Worm (Caenorhabditis elegans): Measurements from ENCODE around the gene rrf-3.
A peak's percentile ranks its signal among the peaks of the same experiment; 100 is the strongest.

rrf-3 gene

DNA sequence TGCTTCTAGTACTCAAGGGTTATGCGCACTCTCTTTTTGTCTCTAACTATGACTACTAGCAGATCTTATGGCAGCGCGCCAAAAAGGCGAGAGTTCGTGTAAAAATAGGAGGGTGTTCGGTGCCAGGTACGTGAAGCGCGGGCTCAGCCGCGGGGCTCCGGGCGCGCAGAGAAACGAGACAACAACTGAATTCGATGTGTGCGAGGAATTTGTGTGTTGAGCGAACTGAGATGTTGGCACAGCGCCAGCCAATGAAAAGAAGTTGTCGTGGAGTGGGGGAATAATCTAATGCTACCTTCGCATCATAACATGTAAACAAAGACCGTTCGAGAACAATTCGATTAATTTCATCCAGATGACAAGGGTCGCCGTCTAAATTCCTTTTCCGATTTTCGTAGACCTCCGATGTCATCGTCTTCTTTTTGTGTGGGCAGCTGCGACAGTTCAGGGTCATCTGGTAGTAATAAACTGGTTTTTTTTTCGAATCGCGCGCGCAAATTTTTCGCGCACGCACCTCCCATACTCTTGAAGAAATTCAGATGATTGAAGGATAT is 30.8 kb upstream of the rrf-3 start (continued):
- TF ChIP-seq sup-37 (GFP tag; optimal IDR thresholded peaks at IDR 0.05) (no peak), nhr-237 (tag; optimal IDR thresholded peaks at IDR 0.05) (no peak), C04F5.9 (tag; optimal IDR thresholded peaks at IDR 0.05) (no peak), mdl-1 (tag; optimal IDR thresholded peaks at IDR 0.05) (peak in 1 of 2 experiments; percentile 15), unc-30 (tag; optimal IDR thresholded peaks at IDR 0.05) (no peak), sox-4 (tag; optimal IDR thresholded peaks at IDR 0.05) (no peak), fkh-8 (tag; optimal IDR thresholded peaks at IDR 0.05) (peak; percentile 79), nhr-28 (tag; optimal IDR thresholded peaks at IDR 0.05) (no peak), lsy-2 (tag; optimal IDR thresholded peaks at IDR 0.05) (peak; percentile 23 to 59), efl-1 (optimal IDR thresholded peaks at IDR 0.05) (peak; percentile 19 to 20), efl-1 (GFP tag; optimal IDR thresholded peaks at IDR 0.05 in 1 of 2) (peak in 1 of 2 experiments; percentile 61), tlp-1 (tag; optimal IDR thresholded peaks at IDR 0.05) (no peak), mab-9 (GFP tag; IDR thresholded peaks at IDR 0.05) (no peak), ceh-90 (tag; optimal IDR thresholded peaks at IDR 0.05) (no peak), pqm-1 (tag; optimal IDR thresholded peaks at IDR 0.05) (no peak), ets-5 (GFP tag; IDR thresholded peaks at IDR 0.05) (no peak), dpl-1 (GFP tag; optimal IDR thresholded peaks at IDR 0.05) (peak; percentile 44 to 61 (median 51)), nhr-11 (tag; optimal IDR thresholded peaks at IDR 0.05) (no peak), nhr-90 (tag; optimal IDR thresholded peaks at IDR 0.05; ENCODE audit: poor library complexity) (peak; percentile 41), C34B4.2 (tag; optimal IDR thresholded peaks at IDR 0.05) (no peak), vab-15 (tag; optimal IDR thresholded peaks at IDR 0.05) (no peak), nhr-20 (tag; optimal IDR thresholded peaks at IDR 0.05) (peak; percentile 69), ceh-88 (GFP tag; IDR thresholded peaks at IDR 0.05) (no peak), egl-27 (tag; optimal IDR thresholded peaks at IDR 0.05) (no peak), hpl-2 (GFP tag; optimal IDR thresholded peaks at IDR 0.05) (no peak), swsn-7 (tag; optimal IDR thresholded peaks at IDR 0.05) (peak; percentile 42), tbx-2 (tag; optimal IDR thresholded peaks at IDR 0.05) (peak; percentile 26), ama-1 (optimal IDR thresholded peaks at IDR 0.05) (no peak), fos-1 (tag; optimal IDR thresholded peaks at IDR 0.05) (no peak), unc-86 (tag; optimal IDR thresholded peaks at IDR 0.05) (no peak), unc-62 (GFP tag; optimal IDR thresholded peaks at IDR 0.05) (no peak), elt-3 (tag; optimal IDR thresholded peaks at IDR 0.05) (peak in 5 of 6 experiments; percentile 20 to 83 (median 53)), egl-13 (tag; optimal IDR thresholded peaks at IDR 0.05) (peak; percentile 9), blmp-1 (tag; optimal IDR thresholded peaks at IDR 0.05) (peak; percentile 82), nhr-77 (tag; optimal IDR thresholded peaks at IDR 0.05) (peak; percentile 68), mef-2 (tag; optimal IDR thresholded peaks at IDR 0.05) (peak; percentile 2), nhr-85 (tag) (peak; percentile 97), nhr-12 (tag; optimal IDR thresholded peaks at IDR 0.05) (no peak), hlh-17 (GFP tag; optimal IDR thresholded peaks at IDR 0.05; ENCODE audit: borderline replicate concordance) (no peak), elt-2 (tag; optimal IDR thresholded peaks at IDR 0.05) (no peak), lin-39 (tag; optimal IDR thresholded peaks at IDR 0.05) (no peak), nhr-19 (GFP tag; conservative IDR thresholded peaks at IDR 0.05) (0 out of 2 replicates have a peak, but pooled peaks have one; percentile 29), unc-98 (GFP tag; IDR thresholded peaks at IDR 0.05) (no peak), fkh-4 (tag; optimal IDR thresholded peaks at IDR 0.05; ENCODE audit: borderline replicate concordance) (no peak), ceh-82 (tag; optimal IDR thresholded peaks at IDR 0.05) (peak in 1 of 3 experiments; percentile 53), fkh-10 (GFP tag; optimal IDR thresholded peaks at IDR 0.05) (no peak), isw-1 (GFP tag; IDR thresholded peaks at IDR 0.05) (no peak), unc-130 (tag; optimal IDR thresholded peaks at IDR 0.05) (peak; percentile 68)
